Worm (Caenorhabditis elegans): ENCODE results near the gene spds-1.

DNA sequence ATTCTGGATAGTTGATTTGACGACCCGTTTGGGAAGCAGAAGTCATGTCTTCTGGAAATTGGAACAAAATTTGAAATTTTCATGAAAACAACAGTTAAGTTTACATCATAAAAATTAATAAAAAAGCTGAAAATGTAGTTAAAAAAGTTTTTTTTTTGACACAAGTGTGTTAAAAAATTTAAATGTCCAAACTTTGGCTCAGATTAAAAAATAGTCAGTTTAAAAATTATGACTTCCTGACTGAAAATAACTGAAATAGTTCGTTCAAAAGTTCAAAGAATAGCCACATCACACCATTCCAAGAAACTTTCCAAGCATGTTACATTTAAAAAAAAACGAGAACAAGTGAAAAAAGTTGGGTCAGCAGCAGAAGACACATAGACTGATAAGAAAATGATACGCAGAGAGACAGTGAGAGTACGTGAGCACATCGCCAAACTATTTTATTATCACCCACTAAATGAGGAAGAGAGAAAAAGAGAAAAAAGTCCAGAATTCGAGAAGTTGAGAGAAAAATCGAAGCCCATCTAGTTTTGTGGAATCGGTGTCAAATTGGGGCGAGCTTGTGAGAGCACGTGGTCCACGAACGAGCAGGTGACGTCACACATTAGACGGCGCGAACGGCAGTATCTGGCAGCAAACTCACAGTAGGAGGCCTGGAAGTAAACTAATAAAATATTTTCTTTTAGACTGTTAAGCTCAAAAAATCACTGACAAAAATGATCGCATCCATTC lies 9.9 kb downstream of the spds-1 start, which contains the start of gene acl-7:
- TF ChIP-seq unc-62 (GFP tag; optimal IDR thresholded peaks at IDR 0.05) (no peak), nhr-2 (tag; optimal IDR thresholded peaks at IDR 0.05) (no peak), ham-2 (GFP tag; optimal IDR thresholded peaks at IDR 0.05) (no peak), ceh-83 (GFP tag; optimal IDR thresholded peaks at IDR 0.05) (no peak), nhr-76 (tag; optimal IDR thresholded peaks at IDR 0.05) (no peak), elt-3 (tag; optimal IDR thresholded peaks at IDR 0.05) (no peak), blmp-1 (tag; optimal IDR thresholded peaks at IDR 0.05) (no peak), mep-1 (tag; optimal IDR thresholded peaks at IDR 0.05) (no peak), elt-1 (tag; optimal IDR thresholded peaks at IDR 0.05; ENCODE audit: borderline replicate concordance, insufficient read depth) (no peak), nhr-12 (tag; optimal IDR thresholded peaks at IDR 0.05) (no peak), lsy-2 (tag; optimal IDR thresholded peaks at IDR 0.05) (no peak)

Data from whole organism, mixed stage, embryonic.